Worm (Caenorhabditis elegans) whole organism, L2 larva: ENCODE data around the gene dph-7.

Source experiments
- ceh-16 ChIP-seq: fragments of 150-350 bp; optimal IDR thresholded peaks from 2 replicates; lab custom pipeline; 2014; ENCODE audit warnings: missing biosample characterization, missing genetic modification characterization
- unc-62 ChIP-seq: fragments of 150-350 bp; optimal IDR thresholded peaks from 2 replicates; lab custom pipeline; 2014; ENCODE audit warnings: missing biosample characterization, missing genetic modification reagents, missing genetic modification characterization

- TF ChIP-seq unc-62 (GFP tag; lab: Kevin White, UChicago): no peak
- no peak for TF ChIP-seq ceh-16 (tag; lab: Kevin White, UChicago)
These were observed 44.3 kb downstream of the dph-7 start, which contains the start of gene F53A2.9 for ce11 chrIII:13359256-13359655.
